Fruit fly (Drosophila melanogaster) whole organism, embryonic: ENCODE data around the gene Rab26.

Source experiments
- Blimp-1 ChIP-seq: fragments of 200-800 bp; sonication (Bioruptor generic); optimal IDR thresholded peaks from 3 replicates; lab custom pipeline; 2018; ENCODE audit warnings: missing biosample characterization, missing genetic modification characterization, mild to moderate bottlenecking, moderate library complexity, missing genetic modification reagents
- CG11456 ChIP-seq: fragments of 200-800 bp; sonication (Bioruptor generic); IDR thresholded peaks from 3 replicates; pipeline ENCODE4 v1.3.6; 2022; ENCODE audit warnings: missing biosample characterization, missing genetic modification characterization
- ERR ChIP-seq: fragments of 200-800 bp; sonication (Bioruptor generic); optimal IDR thresholded peaks from 2 replicates; lab custom pipeline; 2016; ENCODE audit warnings: missing biosample characterization, missing genetic modification characterization
- Nf-YB ChIP-seq: fragments of 200-800 bp; sonication (Bioruptor generic); optimal IDR thresholded peaks from 3 replicates; lab custom pipeline; 2019; ENCODE audit warnings: missing biosample characterization, mild to moderate bottlenecking, missing genetic modification characterization, moderate library complexity
- Vsx1 ChIP-seq: fragments of 200-800 bp; sonication (Bioruptor generic); optimal IDR thresholded peaks from 2 replicates; lab custom pipeline; 2017; ENCODE audit warnings: missing biosample characterization, mild to moderate bottlenecking, missing genetic modification characterization, missing genetic modification reagents
- cg ChIP-seq: fragments of 200-800 bp; sonication (Bioruptor generic); optimal IDR thresholded peaks from 3 replicates; lab custom pipeline; 2019; ENCODE audit warnings: missing biosample characterization, mild to moderate bottlenecking, missing genetic modification characterization, moderate library complexity
- chinmo ChIP-seq: fragments of 200-800 bp; sonication (Bioruptor generic); IDR thresholded peaks from 4 replicates; pipeline ENCODE4 v1.3.6; 2022; ENCODE audit warnings: missing biosample characterization, missing genetic modification characterization; ENCODE audit not compliant: partially characterized antibody
- ci ChIP-seq: fragments of 200-800 bp; sonication (Bioruptor generic); IDR thresholded peaks from 3 replicates; pipeline ENCODE4 v1.3.6; 2022; ENCODE audit warnings: missing biosample characterization, missing genetic modification characterization
- eve ChIP-seq, 2 experiments: fragments of >200 bp; optimal IDR thresholded peaks; 2 replicates each; lab custom pipeline; 2017; ENCODE audit warnings: missing biosample characterization in 2 of 2, missing genetic modification characterization in 2 of 2
- fd96Cb ChIP-seq: fragments of 200-800 bp; sonication (Bioruptor generic); optimal IDR thresholded peaks from 2 replicates; lab custom pipeline; 2018; ENCODE audit warnings: missing biosample characterization, mild to moderate bottlenecking, missing genetic modification characterization, moderate library complexity
- ftz-f1 ChIP-seq: fragments of 200-800 bp; sonication (Bioruptor generic); optimal IDR thresholded peaks from 2 replicates; lab custom pipeline; 2016; ENCODE audit warnings: missing biosample characterization, missing genetic modification characterization
- maf-S ChIP-seq: fragments of 200-800 bp; sonication (Bioruptor generic); optimal IDR thresholded peaks from 2 replicates; lab custom pipeline; 2016; ENCODE audit warnings: missing biosample characterization, missing genetic modification characterization
- nerfin-1 ChIP-seq: fragments of 200-800 bp; sonication (Bioruptor generic); optimal IDR thresholded peaks from 3 replicates; lab custom pipeline; 2019; ENCODE audit warnings: missing biosample characterization, mild to moderate bottlenecking, missing genetic modification characterization, moderate library complexity
- sim ChIP-seq: fragments of 200-800 bp; sonication (Bioruptor generic); IDR thresholded peaks from 2 replicates; pipeline ENCODE4 v1.3.6; 2022; ENCODE audit warnings: missing biosample characterization, missing genetic modification characterization

- TF ChIP-seq nerfin-1 (tag; lab: Kevin White, UChicago), result no peak
- no peak for TF ChIP-seq cg (GFP tag; lab: Kevin White, UChicago)
- no peak for TF ChIP-seq ci (GFP tag; lab: Robert Waterston, UW)
- no peak for TF ChIP-seq fd96Cb (tag; lab: Kevin White, UChicago)
- no peak for TF ChIP-seq ftz-f1 (GFP tag; lab: Kevin White, UChicago)
- no peak for TF ChIP-seq eve (GFP tag; optimal IDR thresholded peaks at IDR 0.05; lab: Kevin White, UChicago)
- no peak for TF ChIP-seq maf-S
- no peak for TF ChIP-seq CG11456 (GFP tag; lab: Robert Waterston, UW)
- TF ChIP-seq sim (GFP tag; lab: Robert Waterston, UW), result no peak
- no peak for TF ChIP-seq Blimp-1
- TF ChIP-seq chinmo (GFP tag; lab: Robert Waterston, UW), result no peak
- TF ChIP-seq ERR (GFP tag; lab: Kevin White, UChicago), result no peak
- TF ChIP-seq Nf-YB (GFP tag; lab: Kevin White, UChicago), result no peak
- TF ChIP-seq Vsx1, result no peak
Observed at dm6 chr3L:21319957-21320356, 1.4 kb downstream of the Rab26 start.
